Worm (Caenorhabditis elegans): ENCODE results near the gene pgp-1.

pgp-1 gene

ce11 chrIV:12581046-12581445, 17.9 kb downstream of the pgp-1 start, which contains the start of gene K08E7.6:
TSS of gene K08E7.6 (minus strand) at chrIV:12581146.
- TF ChIP-seq lin-35 (GFP tag; optimal IDR thresholded peaks at IDR 0.05) (no peak), Y116A8C.19 (tag; optimal IDR thresholded peaks at IDR 0.05; ENCODE audit: borderline replicate concordance) (no peak), ets-5 (GFP tag; IDR thresholded peaks at IDR 0.05) (no peak), ama-1 (optimal IDR thresholded peaks at IDR 0.05) (no peak), efl-1 (optimal IDR thresholded peaks at IDR 0.05) (no peak), efl-1 (GFP tag; optimal IDR thresholded peaks at IDR 0.05 in 1 of 2) (no peak), unc-86 (tag; optimal IDR thresholded peaks at IDR 0.05) (no peak), ceh-82 (tag; optimal IDR thresholded peaks at IDR 0.05) (no peak), jun-1 (tag; optimal IDR thresholded peaks at IDR 0.05) (no peak), unc-30 (tag; optimal IDR thresholded peaks at IDR 0.05) (no peak)

ce11 chrIV:12574265-12574664, 24.7 kb downstream of the pgp-1 start:
- TF ChIP-seq unc-30 (tag; optimal IDR thresholded peaks at IDR 0.05): no peak
- no peak for TF ChIP-seq C04F5.9 (tag; optimal IDR thresholded peaks at IDR 0.05)
- no peak for TF ChIP-seq ceh-82 (tag; optimal IDR thresholded peaks at IDR 0.05)
- no peak for TF ChIP-seq isw-1 (GFP tag; IDR thresholded peaks at IDR 0.05)
- TF ChIP-seq irx-1 (tag; optimal IDR thresholded peaks at IDR 0.05): no peak
- no peak for TF ChIP-seq unc-98 (GFP tag; IDR thresholded peaks at IDR 0.05)
- TF ChIP-seq nhr-237 (tag; optimal IDR thresholded peaks at IDR 0.05): no peak
- no peak for TF ChIP-seq elt-3 (tag; optimal IDR thresholded peaks at IDR 0.05)
- no peak for TF ChIP-seq swsn-7 (tag; optimal IDR thresholded peaks at IDR 0.05)
- no peak for TF ChIP-seq ztf-4 (tag; optimal IDR thresholded peaks at IDR 0.05)
- TF ChIP-seq lin-14 (GFP tag; optimal IDR thresholded peaks at IDR 0.05): no peak
- TF ChIP-seq rnt-1 (tag; optimal IDR thresholded peaks at IDR 0.05): no peak
- no peak for TF ChIP-seq ceh-8 (GFP tag; optimal IDR thresholded peaks at IDR 0.05)
- TF ChIP-seq nhr-71 (tag; optimal IDR thresholded peaks at IDR 0.05): no peak
- TF ChIP-seq F16B12.6 (tag; optimal IDR thresholded peaks at IDR 0.05): no peak
- TF ChIP-seq lsy-2 (tag; optimal IDR thresholded peaks at IDR 0.05): no peak
- no peak for TF ChIP-seq zip-4 (GFP tag; optimal IDR thresholded peaks at IDR 0.05)
- TF ChIP-seq mdl-1 (tag; optimal IDR thresholded peaks at IDR 0.05): no peak
- no peak for TF ChIP-seq ceh-90 (tag; optimal IDR thresholded peaks at IDR 0.05)

- no peak for TF ChIP-seq vab-15 (tag; optimal IDR thresholded peaks at IDR 0.05)
- TF ChIP-seq nhr-85 (tag): peak; percentile 23
These were observed 25.9 kb downstream of the pgp-1 start, which contains the start of gene K08E7.5 for ce11 chrIV:12573068-12573467. TSS of gene K08E7.5 (plus strand) at chrIV:12573368.

- no peak for TF ChIP-seq nhr-76 (tag; optimal IDR thresholded peaks at IDR 0.05)
- no peak for TF ChIP-seq vab-15 (tag; optimal IDR thresholded peaks at IDR 0.05)
- no peak for TF ChIP-seq xbp-1 (tag; optimal IDR thresholded peaks at IDR 0.05)
- TF ChIP-seq lin-35 (GFP tag; optimal IDR thresholded peaks at IDR 0.05): no peak
- no peak for TF ChIP-seq pax-3 (tag; optimal IDR thresholded peaks at IDR 0.05)
These were observed 27.9 kb downstream of the pgp-1 start, which contains the start of gene K08E7.4 for ce11 chrIV:12571047-12571446. TSS of gene K08E7.4 (minus strand) at chrIV:12571147.

ce11 chrIV:12570546-12570945, 28.4 kb downstream of the pgp-1 start:
- no peak for TF ChIP-seq lir-3 (tag; optimal IDR thresholded peaks at IDR 0.05; ENCODE audit: poor library complexity)
- no peak for TF ChIP-seq nhr-77 (tag; optimal IDR thresholded peaks at IDR 0.05)
- TF ChIP-seq nhr-71 (tag; optimal IDR thresholded peaks at IDR 0.05): no peak
- TF ChIP-seq nhr-90 (tag; optimal IDR thresholded peaks at IDR 0.05; ENCODE audit: poor library complexity): no peak
- no peak for TF ChIP-seq pqm-1 (tag; optimal IDR thresholded peaks at IDR 0.05)
- TF ChIP-seq snpc-4 (tag; optimal IDR thresholded peaks at IDR 0.05): no peak
- TF ChIP-seq ztf-11 (tag; optimal IDR thresholded peaks at IDR 0.05): no peak
- TF ChIP-seq elt-3 (tag; optimal IDR thresholded peaks at IDR 0.05): no peak
- TF ChIP-seq efl-3 (GFP tag; optimal IDR thresholded peaks at IDR 0.05): no peak
- TF ChIP-seq C04F5.9 (tag; optimal IDR thresholded peaks at IDR 0.05): no peak
- TF ChIP-seq ces-1 (GFP tag; optimal IDR thresholded peaks at IDR 0.05): no peak
- no peak for TF ChIP-seq nhr-85 (tag)
- TF ChIP-seq nhr-47 (tag; optimal IDR thresholded peaks at IDR 0.05): no peak
- no peak for TF ChIP-seq alr-1 (tag; optimal IDR thresholded peaks at IDR 0.05; ENCODE audit: borderline replicate concordance)
